ENCODE assay signal across 1 fruit fly cellular context in genomic region chr3R:21112742-21113465, dm6.
A peak's percentile ranks its signal among the peaks of the same experiment; 100 is the strongest.
TF ChIP-seq lines count a peak whose summit lies in the region.

No protein-coding gene starts in this region.

TF ChIP-seq in whole organism, embryonic, 481 proteins besides CTCF, POLR2A, EP300 and RAD21 (continued from another document):
- peak; percentile 67 for TF ChIP-seq Lhr (GFP tag; optimal IDR thresholded peaks at IDR 0.05; lab: Kevin White, UChicago)
- TF ChIP-seq CG42726 (GFP tag; IDR thresholded peaks at IDR 0.05; lab: Robert Waterston, UW; ENCODE audit: partially characterized antibody), result no peak
- peak; percentile 69 for TF ChIP-seq Nf-YA (GFP tag; IDR thresholded peaks at IDR 0.05; lab: Robert Waterston, UW)
- peak; percentile 74 for TF ChIP-seq CG7357 (GFP tag; IDR thresholded peaks at IDR 0.05; lab: Robert Waterston, UW)
- TF ChIP-seq CG10565 (GFP tag; optimal IDR thresholded peaks at IDR 0.05; lab: Kevin White, UChicago), result peak; percentile 15
- TF ChIP-seq CG10431 (GFP tag; optimal IDR thresholded peaks at IDR 0.05; lab: Kevin White, UChicago), result peak; percentile 26
- peak; percentile 40 for TF ChIP-seq CG5180 (GFP tag; optimal IDR thresholded peaks at IDR 0.05; lab: Kevin White, UChicago)
- TF ChIP-seq Ravus (GFP tag; IDR thresholded peaks at IDR 0.05; lab: Robert Waterston, UW), result peak; percentile 73
- peak; percentile 49; the same call in 1 of the 2 replicates for TF ChIP-seq rib (GFP tag; IDR thresholded peaks at IDR 0.05; lab: Robert Waterston, UW)
- peak; percentile 78 for TF ChIP-seq vfl (GFP tag; optimal IDR thresholded peaks at IDR 0.05; lab: Kevin White, UChicago)
- TF ChIP-seq CG12104 (GFP tag; optimal IDR thresholded peaks at IDR 0.05; lab: Kevin White, UChicago), result peak; percentile 60
- TF ChIP-seq croc (GFP tag; conservative IDR thresholded peaks at IDR 0.05; lab: Robert Waterston, UW), result peak; percentile 78
- peak; percentile 81 for TF ChIP-seq CG3838 (GFP tag; optimal IDR thresholded peaks at IDR 0.05; lab: Kevin White, UChicago)
- TF ChIP-seq fd96Cb (tag; optimal IDR thresholded peaks at IDR 0.05; lab: Kevin White, UChicago), result peak; percentile 55
- TF ChIP-seq ind (GFP tag; optimal IDR thresholded peaks at IDR 0.05; lab: Kevin White, UChicago), result peak; percentile 50
- TF ChIP-seq Nf-YB (GFP tag; optimal IDR thresholded peaks at IDR 0.05; lab: Kevin White, UChicago), result peak; percentile 70
